Worm (Caenorhabditis elegans) whole organism, early embryonic: ENCODE results near the gene C50F4.4.

Experiments
- hnd-1 ChIP-seq: sonication (generic microtip); optimal IDR thresholded peaks from 2 replicates; lab custom pipeline; 2016; ENCODE audit warnings: missing genetic modification characterization, missing compliant biosample characterization
- pes-1 ChIP-seq: fragments of 200-800 bp; sonication (Bioruptor generic); IDR thresholded peaks from 2 replicates; pipeline ENCODE4 v1.3.6; 2022; ENCODE audit warnings: missing genetic modification reagents, missing genetic modification characterization, missing compliant biosample characterization

DNA sequence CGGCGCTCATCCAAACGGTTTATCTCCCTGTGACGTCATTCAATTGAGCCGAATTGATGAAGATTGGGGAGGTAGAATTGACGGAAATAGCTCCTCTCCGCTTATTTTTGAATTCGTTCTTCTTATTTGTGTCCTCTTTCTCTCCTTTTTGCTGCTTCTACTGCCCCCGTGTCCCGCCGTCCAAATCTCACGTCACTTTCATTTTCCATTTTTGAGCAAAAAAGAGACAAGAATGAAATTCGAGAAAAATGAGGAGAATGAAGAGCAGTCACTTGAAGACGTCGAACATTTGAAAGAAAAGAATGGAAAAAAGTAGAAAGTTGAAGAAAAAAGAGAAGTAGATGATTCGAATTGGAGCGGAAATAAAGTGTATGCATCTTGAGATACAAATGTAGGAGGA is 27.0 kb downstream of the C50F4.4 start:
- TF ChIP-seq pes-1 (no peak), hnd-1 (tag; lab: Kevin White, UChicago) (no peak)
